Fruit fly (Drosophila melanogaster) whole organism, embryonic: ENCODE results near the gene Nep7.
"Not testable (repeated sequence)": the region's sequence is repeated elsewhere in the genome, so short reads cannot be mapped to it uniquely, and the experiment has no call there.

Experiments
- Bgb ChIP-seq: fragments of 200-800 bp; sonication (Bioruptor generic); IDR thresholded peaks from 2 replicates; pipeline ENCODE4 v1.3.6; 2022; ENCODE audit warnings: missing biosample characterization, missing genetic modification characterization; ENCODE audit not compliant: partially characterized antibody
- CG11398 ChIP-seq: fragments of 200-800 bp; sonication (Bioruptor generic); optimal IDR thresholded peaks from 2 replicates; lab custom pipeline; 2016; ENCODE audit warnings: missing biosample characterization, missing genetic modification characterization
- CG12236 ChIP-seq: fragments of 200-800 bp; sonication (Bioruptor generic); optimal IDR thresholded peaks from 2 replicates; lab custom pipeline; 2016; ENCODE audit warnings: missing biosample characterization, missing genetic modification characterization
- CG12769 ChIP-seq: fragments of 200-800 bp; sonication (Bioruptor generic); optimal IDR thresholded peaks from 2 replicates; lab custom pipeline; 2019; ENCODE audit warnings: missing biosample characterization, mild to moderate bottlenecking, missing genetic modification characterization, moderate library complexity
- CG13296 ChIP-seq: fragments of 200-800 bp; sonication (Bioruptor generic); optimal IDR thresholded peaks from 3 replicates; lab custom pipeline; 2018; ENCODE audit warnings: missing biosample characterization, mild to moderate bottlenecking, missing genetic modification characterization
- CG14965 ChIP-seq: fragments of 200-800 bp; sonication (Bioruptor generic); optimal IDR thresholded peaks from 2 replicates; lab custom pipeline; 2016; ENCODE audit warnings: missing biosample characterization, missing genetic modification characterization, borderline replicate concordance
- CG15696 ChIP-seq: fragments of 200-800 bp; sonication (Bioruptor generic); optimal IDR thresholded peaks from 2 replicates; lab custom pipeline; 2019; ENCODE audit warnings: missing biosample characterization, mild to moderate bottlenecking, missing genetic modification characterization, moderate library complexity
- CG17912 ChIP-seq: fragments of 200-800 bp; sonication (Bioruptor generic); optimal IDR thresholded peaks from 2 replicates; lab custom pipeline; 2018; ENCODE audit warnings: missing biosample characterization, mild to moderate bottlenecking, missing genetic modification characterization
- CG18764 ChIP-seq: fragments of 200-800 bp; sonication (Bioruptor generic); optimal IDR thresholded peaks from 3 replicates; lab custom pipeline; 2016; ENCODE audit warnings: missing biosample characterization, missing genetic modification characterization
- CG31224 ChIP-seq: fragments of 200-800 bp; sonication (Bioruptor generic); IDR thresholded peaks from 2 replicates; pipeline ENCODE4 v1.3.6; 2022; ENCODE audit warnings: missing biosample characterization, missing genetic modification characterization
- CG5953 ChIP-seq: fragments of 200-800 bp; sonication (Bioruptor generic); IDR thresholded peaks from 2 replicates; pipeline ENCODE4 v1.3.6; 2022; ENCODE audit warnings: missing biosample characterization, missing genetic modification characterization
- CG7372 ChIP-seq: fragments of 200-800 bp; sonication (Bioruptor generic); IDR thresholded peaks from 2 replicates; pipeline ENCODE4 v1.3.6; 2022; ENCODE audit warnings: missing biosample characterization, missing genetic modification characterization
- CTCF ChIP-seq: fragments of 200-800 bp; sonication (Bioruptor generic); optimal IDR thresholded peaks from 2 replicates; lab custom pipeline; 2017; ENCODE audit warnings: missing biosample characterization, mild to moderate bottlenecking, missing genetic modification characterization, moderate library complexity
- CrebB ChIP-seq: fragments of 200-800 bp; sonication (Bioruptor generic); optimal IDR thresholded peaks from 3 replicates; lab custom pipeline; 2018; ENCODE audit warnings: missing biosample characterization, mild to moderate bottlenecking, missing genetic modification characterization
- Dref ChIP-seq: fragments of 200-800 bp; sonication (Bioruptor generic); IDR thresholded peaks from 2 replicates; pipeline ENCODE4 v1.3.6; 2022; ENCODE audit warnings: missing biosample characterization, missing genetic modification characterization
- Drgx ChIP-seq: fragments of 200-800 bp; sonication (Bioruptor generic); IDR thresholded peaks from 2 replicates; pipeline ENCODE4 v1.3.6; 2022; ENCODE audit warnings: missing biosample characterization, missing genetic modification characterization
- Fer1 ChIP-seq: fragments of 200-800 bp; sonication (Bioruptor generic); optimal IDR thresholded peaks from 2 replicates; lab custom pipeline; 2017; ENCODE audit warnings: missing biosample characterization, mild to moderate bottlenecking, missing genetic modification characterization
- Kr ChIP-seq: fragments of 200-800 bp; sonication (Bioruptor generic); optimal IDR thresholded peaks from 2 replicates; lab custom pipeline; 2017; ENCODE audit warnings: missing biosample characterization, mild to moderate bottlenecking, missing genetic modification characterization
- Lpt ChIP-seq: fragments of >200 bp; optimal IDR thresholded peaks from 2 replicates; lab custom pipeline; 2018; ENCODE audit warnings: missing biosample characterization, missing genetic modification characterization
- MESR4 ChIP-seq: fragments of 200-800 bp; sonication (Bioruptor generic); optimal IDR thresholded peaks from 2 replicates; lab custom pipeline; 2018; ENCODE audit warnings: missing biosample characterization, mild to moderate bottlenecking, missing genetic modification characterization, moderate library complexity
- Med ChIP-seq: fragments of 200-800 bp; sonication (Bioruptor generic); peaks from one replicate; lab custom pipeline; 2016; ENCODE audit warnings: missing biosample characterization, missing genetic modification characterization, mild to moderate bottlenecking, inconsistent platforms, moderate library complexity
- Pdp1 ChIP-seq, 2 experiments: fragments of 200-800 bp; sonication (Bioruptor generic); optimal IDR thresholded peaks; 3 replicates each; lab custom pipeline; 2016; ENCODE audit warnings: missing biosample characterization in 2 of 2, missing genetic modification characterization in 2 of 2, mild to moderate bottlenecking in 1 of 2, moderate library complexity in 1 of 2
- Side ChIP-seq: fragments of 200-800 bp; sonication (Bioruptor generic); optimal IDR thresholded peaks from 2 replicates; lab custom pipeline; 2016; ENCODE audit warnings: missing biosample characterization, missing genetic modification characterization
- Sry-δ ChIP-seq: fragments of 200-800 bp; sonication (Bioruptor generic); optimal IDR thresholded peaks from 2 replicates; lab custom pipeline; 2016; ENCODE audit warnings: missing biosample characterization, missing genetic modification characterization
- Vsx1 ChIP-seq: fragments of 200-800 bp; sonication (Bioruptor generic); optimal IDR thresholded peaks from 2 replicates; lab custom pipeline; 2017; ENCODE audit warnings: missing biosample characterization, mild to moderate bottlenecking, missing genetic modification characterization, missing genetic modification reagents
- ash1 ChIP-seq: fragments of 200-800 bp; sonication (Bioruptor generic); optimal IDR thresholded peaks from 2 replicates; lab custom pipeline; 2018; ENCODE audit warnings: missing biosample characterization, mild to moderate bottlenecking, missing genetic modification characterization
- bigmax ChIP-seq: fragments of 200-800 bp; sonication (Bioruptor generic); optimal IDR thresholded peaks from 2 replicates; lab custom pipeline; 2018; ENCODE audit warnings: missing biosample characterization, mild to moderate bottlenecking, missing genetic modification characterization
- cad ChIP-seq: fragments of >200 bp; optimal IDR thresholded peaks from 2 replicates; lab custom pipeline; 2017; ENCODE audit warnings: missing biosample characterization, missing genetic modification characterization
- crp ChIP-seq, 2 experiments: fragments of 200-800 bp; sonication (Bioruptor generic); optimal IDR thresholded peaks; 2 replicates in 1 of 2; 3 replicates in 1 of 2; lab custom pipeline; 2017; ENCODE audit warnings: missing biosample characterization in 2 of 2, missing genetic modification characterization in 2 of 2, mild to moderate bottlenecking in 1 of 2, moderate library complexity in 1 of 2
- dan ChIP-seq: fragments of 200-800 bp; sonication (Bioruptor generic); IDR thresholded peaks from 2 replicates; pipeline ENCODE4 v1.3.6; 2022; ENCODE audit warnings: missing biosample characterization, missing genetic modification characterization
- dati ChIP-seq: fragments of 200-800 bp; sonication (Bioruptor generic); IDR thresholded peaks from 2 replicates; pipeline ENCODE4 v1.3.6; 2022; ENCODE audit warnings: missing biosample characterization, missing genetic modification characterization
- dpn ChIP-seq, 2 experiments: fragments of 200-800 bp; sonication (Bioruptor generic); optimal IDR thresholded peaks; 3 replicates each; lab custom pipeline; 2016; ENCODE audit warnings: missing biosample characterization in 2 of 2, missing genetic modification characterization in 2 of 2
- en ChIP-seq: fragments of 200-800 bp; sonication (Bioruptor generic); optimal IDR thresholded peaks from 2 replicates; lab custom pipeline; 2016; ENCODE audit warnings: missing biosample characterization, missing genetic modification characterization
- ham ChIP-seq: fragments of 200-800 bp; sonication (Bioruptor generic); IDR thresholded peaks from 2 replicates; pipeline ENCODE4 v1.3.6; 2022; ENCODE audit warnings: missing biosample characterization, missing genetic modification characterization
- kni ChIP-seq: fragments of 200-800 bp; sonication (Bioruptor generic); optimal IDR thresholded peaks from 3 replicates; lab custom pipeline; 2017; ENCODE audit warnings: mild to moderate bottlenecking, missing biosample characterization, missing genetic modification reagents, missing genetic modification characterization
- knrl ChIP-seq: fragments of 200-800 bp; sonication (Bioruptor generic); IDR thresholded peaks from 3 replicates; pipeline ENCODE4 v1.3.6; 2022; ENCODE audit warnings: missing biosample characterization, missing genetic modification characterization; ENCODE audit not compliant: partially characterized antibody
- nerfin-2 ChIP-seq: fragments of 200-800 bp; sonication (Bioruptor generic); IDR thresholded peaks from 2 replicates; pipeline ENCODE4 v1.3.6; 2022; ENCODE audit warnings: missing biosample characterization, missing genetic modification characterization; ENCODE audit not compliant: partially characterized antibody
- p53 ChIP-seq: fragments of 200-800 bp; sonication (Bioruptor generic); optimal IDR thresholded peaks from 2 replicates; lab custom pipeline; 2016; ENCODE audit warnings: missing biosample characterization, missing genetic modification characterization
- prd ChIP-seq, 3 experiments: fragments of >200 bp in 2 of 3; fragments of 200-800 bp in 1 of 3; sonication (Bioruptor generic) in 1 of 3; optimal IDR thresholded peaks in 2 of 3; IDR thresholded peaks in 1 of 3; 2 replicates in 2 of 3; 3 replicates in 1 of 3; pipeline versions ENCODE4 v1.3.6 to Lab custom; 2017 to 2022; ENCODE audit warnings: missing biosample characterization in 1 of 3, missing genetic modification characterization in 1 of 3
- ro ChIP-seq: fragments of 200-800 bp; sonication (Bioruptor generic); IDR thresholded peaks from 2 replicates; pipeline ENCODE4 v1.3.6; 2022; ENCODE audit warnings: missing biosample characterization, missing genetic modification characterization
- schlank ChIP-seq: fragments of 200-800 bp; sonication (Bioruptor generic); optimal IDR thresholded peaks from 2 replicates; lab custom pipeline; 2018; ENCODE audit warnings: missing biosample characterization, mild to moderate bottlenecking, missing genetic modification characterization
- sens ChIP-seq: fragments of 200-800 bp; sonication (Bioruptor generic); peaks from one replicate; lab custom pipeline; 2016; ENCODE audit warnings: missing biosample characterization, missing genetic modification characterization
- sug ChIP-seq: fragments of 200-800 bp; optimal IDR thresholded peaks from 2 replicates; lab custom pipeline; 2019; ENCODE audit warnings: missing biosample characterization, mild to moderate bottlenecking, missing genetic modification characterization, moderate library complexity

The Nep7 gene

dm6 chr3R:27957967-27958366 lies 3.2 kb downstream of the Nep7 start (continued):
- TF ChIP-seq ro (no peak), Bgb (GFP tag; lab: Robert Waterston, UW) (no peak), CG12236 (GFP tag; lab: Kevin White, UChicago) (no peak), CTCF (GFP tag; lab: Kevin White, UChicago) (no peak), CG15696 (tag; lab: Kevin White, UChicago) (no peak), Side (GFP tag; lab: Kevin White, UChicago) (no peak), CrebB (tag; lab: Kevin White, UChicago) (no peak), CG12769 (no peak), MESR4 (no peak)

- TF ChIP-seq nerfin-2 (GFP tag; lab: Robert Waterston, UW); CG17912; ash1: not testable (repeated sequence)
Observed at dm6 chr3R:27959145-27959544, 4.4 kb downstream of the Nep7 start, which contains the start of the genes CG42487 and CG4884. Gene CG42487, minus strand, starts transcription at chr3R:27959245. Gene CG4884, minus strand, starts transcription at chr3R:27959245.

dm6 chr3R:27960473-27960872 lies 5.8 kb downstream of the Nep7 start, which contains the start of gene CG31253:
Gene CG31253, minus strand, starts transcription at chr3R:27960573.
- TF ChIP-seq Dref (GFP tag; lab: Robert Waterston, UW); dpn (GFP tag; optimal IDR thresholded peaks at IDR 0.05; lab: Kevin White, UChicago); schlank (tag; lab: Kevin White, UChicago): not testable (repeated sequence)

- not testable (repeated sequence) for TF ChIP-seq crp (GFP tag; optimal IDR thresholded peaks at IDR 0.05; lab: Kevin White, UChicago); CG12236 (GFP tag; lab: Kevin White, UChicago); CG14965 (GFP tag; lab: Kevin White, UChicago)
Observed at dm6 chr3R:27963119-27963518, 8.4 kb downstream of the Nep7 start, which contains the start of the genes CG31131 and CG4849. Gene CG31131, minus strand, starts transcription at chr3R:27963219. Gene CG4849, plus strand, starts transcription at chr3R:27963415.

- TF ChIP-seq Pdp1 (GFP tag; optimal IDR thresholded peaks at IDR 0.05; lab: Kevin White, UChicago), result peak in 1 of 2 experiments; percentile 80
- TF ChIP-seq ham (GFP tag; lab: Robert Waterston, UW), result no peak
- TF ChIP-seq CG7372 (GFP tag; lab: Robert Waterston, UW), result no peak
- TF ChIP-seq Lpt, result no peak
- TF ChIP-seq Fer1 (GFP tag; lab: Kevin White, UChicago), result no peak
- no peak for TF ChIP-seq Kr (GFP tag; lab: Kevin White, UChicago)
- TF ChIP-seq Drgx (GFP tag; lab: Robert Waterston, UW), result no peak
- TF ChIP-seq Dref (GFP tag; lab: Robert Waterston, UW), result no peak
- peak; percentile 54 for TF ChIP-seq Med (GFP tag; lab: Kevin White, UChicago)
- no peak for TF ChIP-seq en
- TF ChIP-seq bigmax, result peak; percentile 2
- TF ChIP-seq dati (GFP tag; lab: Robert Waterston, UW), result no peak
- no peak for TF ChIP-seq CG5953 (GFP tag; lab: Robert Waterston, UW)
- no peak for TF ChIP-seq CG31224 (GFP tag; lab: Robert Waterston, UW)
- TF ChIP-seq CG11398 (GFP tag; lab: Kevin White, UChicago), result no peak
- TF ChIP-seq CG13296 (GFP tag; lab: Kevin White, UChicago), result peak; percentile 16
- no peak for TF ChIP-seq cad (GFP tag; lab: Kevin White, UChicago)
- no peak for TF ChIP-seq prd (optimal IDR thresholded peaks at IDR 0.05; lab: Kevin White, UChicago)
- no peak for TF ChIP-seq prd (GFP tag; IDR thresholded peaks at IDR 0.05; lab: Robert Waterston, UW)
- TF ChIP-seq dan (GFP tag; lab: Robert Waterston, UW), result no peak
- peak; percentile 7 for TF ChIP-seq sug (tag; lab: Kevin White, UChicago)
- TF ChIP-seq kni, result peak; percentile 65
- TF ChIP-seq p53 (GFP tag; lab: Kevin White, UChicago), result no peak
- no peak for TF ChIP-seq knrl (GFP tag; lab: Robert Waterston, UW)
- TF ChIP-seq Sry-δ, result no peak
- peak; percentile 18 for TF ChIP-seq sens (GFP tag; lab: Kevin White, UChicago)
- TF ChIP-seq Vsx1, result peak; percentile 41
- TF ChIP-seq CG18764 (GFP tag; lab: Kevin White, UChicago), result no peak
Observed at dm6 chr3R:27986794-27987193, 32.1 kb downstream of the Nep7 start.
